Worm (Caenorhabditis elegans) whole organism, L3 larva: ENCODE measurements around the gene col-119.
A peak's percentile ranks its signal among the peaks of the same experiment; 100 is the strongest.

Experiments used
- ama-1 ChIP-seq: fragments of 150-350 bp; optimal IDR thresholded peaks from 2 replicates; lab custom pipeline; 2018
- ceh-16 ChIP-seq: sonication (generic microtip); optimal IDR thresholded peaks from 2 replicates; lab custom pipeline; 2017; ENCODE audit warnings: missing biosample characterization, missing genetic modification characterization
- ceh-9 ChIP-seq: sonication (generic microtip); optimal IDR thresholded peaks from 2 replicates; lab custom pipeline; 2018; ENCODE audit warnings: missing biosample characterization, missing genetic modification characterization
- daf-12 ChIP-seq: fragments of 150-350 bp; optimal IDR thresholded peaks from 2 replicates; lab custom pipeline; 2014; ENCODE audit warnings: missing biosample characterization, missing genetic modification reagents, missing genetic modification characterization
- elt-1 ChIP-seq: fragments of 150-350 bp; optimal IDR thresholded peaks from 2 replicates; lab custom pipeline; 2014; ENCODE audit warnings: missing biosample characterization, missing genetic modification characterization
- elt-2 ChIP-seq: sonication (generic microtip); optimal IDR thresholded peaks from 2 replicates; lab custom pipeline; 2016; ENCODE audit warnings: missing genetic modification reagents, mild to moderate bottlenecking, missing genetic modification characterization, missing compliant biosample characterization
- elt-3 ChIP-seq, 3 experiments: fragments of 150-350 bp in 1 of 3; sonication (generic microtip) in 2 of 3; optimal IDR thresholded peaks; 2 replicates in 2 of 3; 4 replicates in 1 of 3; lab custom pipeline; 2014 to 2017; ENCODE audit warnings: missing biosample characterization in 3 of 3, missing genetic modification characterization in 3 of 3
- eor-1 ChIP-seq, 2 experiments: fragments of 150-350 bp; optimal IDR thresholded peaks; 2 replicates each; lab custom pipeline; 2014 to 2018; ENCODE audit warnings: missing biosample characterization in 2 of 2, missing genetic modification characterization in 2 of 2
- fkh-10 ChIP-seq: sonication (generic microtip); optimal IDR thresholded peaks from 2 replicates; lab custom pipeline; 2017; ENCODE audit warnings: missing biosample characterization, missing genetic modification reagents, missing genetic modification characterization
- fkh-2 ChIP-seq: fragments of 150-350 bp; optimal IDR thresholded peaks from 2 replicates; lab custom pipeline; 2014; ENCODE audit warnings: missing biosample characterization, missing genetic modification reagents, missing genetic modification characterization
- fos-1 ChIP-seq: fragments of 150-350 bp; optimal IDR thresholded peaks from 2 replicates; lab custom pipeline; 2014; ENCODE audit warnings: missing biosample characterization, missing genetic modification characterization
- hmg-11 ChIP-seq: sonication (generic microtip); optimal IDR thresholded peaks from 2 replicates; lab custom pipeline; 2016; ENCODE audit warnings: missing genetic modification characterization, missing compliant biosample characterization
- lin-15B ChIP-seq: fragments of 150-350 bp; optimal IDR thresholded peaks from 2 replicates; lab custom pipeline; 2014; ENCODE audit warnings: missing biosample characterization, missing genetic modification characterization
- lin-39 ChIP-seq: fragments of 150-350 bp; optimal IDR thresholded peaks from 2 replicates; lab custom pipeline; 2018; ENCODE audit warnings: missing biosample characterization, missing genetic modification reagents, missing genetic modification characterization
- lsy-12 ChIP-seq: sonication (generic microtip); optimal IDR thresholded peaks from 2 replicates; lab custom pipeline; 2016; ENCODE audit warnings: mild to moderate bottlenecking, missing genetic modification characterization, missing compliant biosample characterization
- mml-1 ChIP-seq: fragments of 150-350 bp; sonication (generic microtip); optimal IDR thresholded peaks from 3 replicates; lab custom pipeline; 2014; ENCODE audit warnings: missing biosample characterization, missing genetic modification characterization
- nfya-1 ChIP-seq: sonication (generic microtip); optimal IDR thresholded peaks from 2 replicates; lab custom pipeline; 2017; ENCODE audit warnings: missing genetic modification characterization, mild to moderate bottlenecking, missing compliant biosample characterization, antibody characterized with exemption, moderate library complexity; ENCODE audit not compliant: insufficient read depth
- nhr-12 ChIP-seq: fragments of 150-350 bp; optimal IDR thresholded peaks from 2 replicates; lab custom pipeline; 2014; ENCODE audit warnings: missing biosample characterization, missing genetic modification characterization
- nhr-28 ChIP-seq: fragments of 150-350 bp; optimal IDR thresholded peaks from 2 replicates; lab custom pipeline; 2014; ENCODE audit warnings: missing biosample characterization, missing genetic modification characterization
- nhr-67 ChIP-seq: fragments of 150-350 bp; optimal IDR thresholded peaks from 2 replicates; lab custom pipeline; 2014; ENCODE audit warnings: missing biosample characterization, missing genetic modification characterization
- nhr-76 ChIP-seq: fragments of 150-350 bp; sonication (generic microtip); optimal IDR thresholded peaks from 5 replicates; lab custom pipeline; 2014; ENCODE audit warnings: missing biosample characterization, missing genetic modification characterization
- nhr-77 ChIP-seq: fragments of 150-350 bp; optimal IDR thresholded peaks from 2 replicates; lab custom pipeline; 2014; ENCODE audit warnings: missing biosample characterization, missing genetic modification characterization
- pha-4 ChIP-seq: fragments of 150-350 bp; optimal IDR thresholded peaks from 2 replicates; lab custom pipeline; 2014; ENCODE audit warnings: missing biosample characterization, missing genetic modification reagents, missing genetic modification characterization
- pqm-1 ChIP-seq: fragments of 150-350 bp; optimal IDR thresholded peaks from 2 replicates; lab custom pipeline; 2017; ENCODE audit warnings: missing biosample characterization, missing genetic modification characterization, inconsistent platforms
- sea-2 ChIP-seq: fragments of 150-350 bp; sonication (generic microtip); optimal IDR thresholded peaks from 4 replicates; lab custom pipeline; 2014; ENCODE audit warnings: missing biosample characterization, missing genetic modification reagents, missing genetic modification characterization
- skn-1 ChIP-seq: fragments of 150-350 bp; optimal IDR thresholded peaks from 2 replicates; lab custom pipeline; 2014; ENCODE audit warnings: missing biosample characterization, missing genetic modification characterization
- snpc-4 ChIP-seq: fragments of 150-350 bp; optimal IDR thresholded peaks from 2 replicates; lab custom pipeline; 2014; ENCODE audit warnings: missing biosample characterization, missing genetic modification characterization
- tbx-2 ChIP-seq: sonication (generic microtip); optimal IDR thresholded peaks from 2 replicates; lab custom pipeline; 2016; ENCODE audit warnings: mild to moderate bottlenecking, missing genetic modification characterization, missing compliant biosample characterization
- unc-39 ChIP-seq: sonication (generic microtip); optimal IDR thresholded peaks from 4 replicates; lab custom pipeline; 2017; ENCODE audit warnings: missing biosample characterization, missing genetic modification characterization
- unc-62 ChIP-seq: fragments of 150-350 bp; sonication (generic microtip); optimal IDR thresholded peaks from 4 replicates; lab custom pipeline; 2014; ENCODE audit warnings: missing biosample characterization, missing genetic modification reagents, missing genetic modification characterization
- zag-1 ChIP-seq: fragments of 150-350 bp; optimal IDR thresholded peaks from 2 replicates; lab custom pipeline; 2014; ENCODE audit warnings: missing biosample characterization, missing genetic modification characterization
- ztf-11 ChIP-seq: fragments of 150-350 bp; optimal IDR thresholded peaks from 2 replicates; lab custom pipeline; 2014; ENCODE audit warnings: missing biosample characterization, missing genetic modification characterization
- ztf-4 ChIP-seq: fragments of 150-350 bp; optimal IDR thresholded peaks from 2 replicates; lab custom pipeline; 2014; ENCODE audit warnings: missing biosample characterization, missing genetic modification characterization

The col-119 gene

ce11 chrIV:9005310-9005709 is 25.7 kb upstream of the col-119 start, which contains the start of gene unc-129:
Gene unc-129, minus strand, starts transcription at chrIV:9005410.
- TF ChIP-seq fos-1 (tag; lab: Kevin White, UChicago) = no peak
- no peak for TF ChIP-seq mml-1 (tag; lab: Kevin White, UChicago)
- TF ChIP-seq lsy-12 (tag; lab: Kevin White, UChicago) = no peak
- TF ChIP-seq tbx-2 (tag; lab: Kevin White, UChicago) = no peak
- TF ChIP-seq daf-12 (tag; lab: Kevin White, UChicago) = no peak
- TF ChIP-seq ama-1 (lab: Kevin White, UChicago) = no peak
- TF ChIP-seq eor-1 (tag; optimal IDR thresholded peaks at IDR 0.05; lab: Kevin White, UChicago) = no peak
- TF ChIP-seq sea-2 (GFP tag; lab: Kevin White, UChicago) = no peak
- TF ChIP-seq nhr-76 = no peak
- no peak for TF ChIP-seq snpc-4
- TF ChIP-seq ceh-9 = no peak
- TF ChIP-seq pqm-1 (tag; lab: Kevin White, UChicago) = no peak
- TF ChIP-seq, all 47 proteins: peak for 0

ce11 chrIV:9002636-9003035 is 23.0 kb upstream of the col-119 start, which contains the start of gene C53D6.8:
Gene C53D6.8, minus strand, starts transcription at chrIV:9002736.
- TF ChIP-seq ztf-11 (tag; lab: Kevin White, UChicago) (no peak), nhr-67 (tag; lab: Kevin White, UChicago) (no peak)

- no peak for TF ChIP-seq nfya-1
- no peak for TF ChIP-seq ceh-9
- TF ChIP-seq nhr-76 = no peak
Observed at ce11 chrIV:9001184-9001583, 21.6 kb upstream of the col-119 start.

DNA sequence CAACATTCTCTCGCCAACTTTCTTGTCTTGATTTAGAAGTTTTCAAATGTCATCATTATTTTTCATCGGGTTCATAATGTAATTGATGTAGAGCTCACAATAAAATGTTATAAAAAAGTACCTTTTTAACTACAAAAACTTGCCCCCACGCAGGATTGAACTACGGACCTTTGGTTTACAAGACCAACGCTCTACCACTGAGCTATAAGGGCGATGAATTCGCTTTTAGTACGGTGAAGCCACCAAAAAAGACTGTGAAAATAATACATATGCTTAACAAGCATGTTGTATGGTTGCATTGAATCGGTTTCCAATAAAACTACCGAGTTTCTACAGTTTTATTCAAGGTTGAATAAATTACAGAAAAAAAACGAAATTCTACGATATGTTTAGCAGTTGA is 21.1 kb upstream of the col-119 start:
- TF ChIP-seq snpc-4 (no peak), lsy-12 (tag; lab: Kevin White, UChicago) (no peak), lin-15B (no peak), nhr-76 (no peak), nhr-28 (no peak), ceh-9 (no peak)

DNA sequence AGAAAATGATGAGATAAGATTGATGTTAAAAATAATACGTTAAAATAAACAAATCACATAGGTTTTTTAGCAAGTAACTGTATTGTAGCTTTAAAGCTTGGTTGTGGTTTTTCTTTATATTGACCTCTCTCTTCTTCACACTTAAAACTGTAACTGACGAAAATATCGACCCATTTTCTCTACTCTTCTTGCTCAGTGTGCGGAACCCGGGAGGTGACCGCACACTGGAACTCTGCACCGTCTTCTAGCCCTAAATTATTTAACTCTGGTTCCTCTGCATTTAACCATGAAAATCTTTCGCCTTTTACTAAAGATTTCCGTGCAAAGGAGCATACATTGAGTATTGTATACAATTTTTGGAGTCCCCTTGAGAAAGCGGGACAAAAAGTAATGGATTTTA is 14.9 kb upstream of the col-119 start:
- no peak for TF ChIP-seq daf-12 (tag; lab: Kevin White, UChicago)
- TF ChIP-seq ceh-9 = no peak
- no peak for TF ChIP-seq zag-1 (tag; lab: Kevin White, UChicago)
- no peak for TF ChIP-seq pha-4

DNA sequence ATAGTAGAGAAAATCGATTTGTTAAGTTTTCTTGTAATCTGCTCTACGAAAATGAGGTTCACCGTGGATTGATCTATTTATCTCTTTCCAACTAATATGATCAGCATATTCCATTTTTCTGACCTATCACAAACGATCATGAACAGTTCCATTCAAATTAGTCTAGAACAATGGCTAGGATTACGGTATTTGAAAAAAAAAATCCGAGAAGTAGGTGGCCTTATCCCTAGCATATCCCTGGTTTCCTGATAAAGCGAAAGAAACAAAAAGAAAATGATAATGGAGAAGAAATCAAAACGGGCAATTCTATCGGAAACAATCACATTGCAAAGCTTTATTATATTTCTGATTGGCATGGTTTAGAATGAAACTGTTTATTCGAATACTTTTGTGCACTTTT is 13.2 kb upstream of the col-119 start, which contains the start of gene mltn-12:
Gene mltn-12, plus strand, starts transcription at position 301 of the 400 bp plus-strand sequence.
- TF ChIP-seq nhr-67 (tag; lab: Kevin White, UChicago) (no peak), hmg-11 (tag; lab: Kevin White, UChicago) (no peak), elt-3 (tag; optimal IDR thresholded peaks at IDR 0.05; lab: Kevin White, UChicago) (no peak), lin-39 (tag; lab: Kevin White, UChicago) (no peak), skn-1 (no peak), nhr-12 (tag; lab: Kevin White, UChicago) (no peak), elt-2 (tag; lab: Kevin White, UChicago) (no peak), nhr-77 (tag; lab: Kevin White, UChicago) (no peak), elt-1 (tag; lab: Kevin White, UChicago) (no peak), fkh-10 (GFP tag; lab: Kevin White, UChicago) (no peak), nfya-1 (no peak)

DNA sequence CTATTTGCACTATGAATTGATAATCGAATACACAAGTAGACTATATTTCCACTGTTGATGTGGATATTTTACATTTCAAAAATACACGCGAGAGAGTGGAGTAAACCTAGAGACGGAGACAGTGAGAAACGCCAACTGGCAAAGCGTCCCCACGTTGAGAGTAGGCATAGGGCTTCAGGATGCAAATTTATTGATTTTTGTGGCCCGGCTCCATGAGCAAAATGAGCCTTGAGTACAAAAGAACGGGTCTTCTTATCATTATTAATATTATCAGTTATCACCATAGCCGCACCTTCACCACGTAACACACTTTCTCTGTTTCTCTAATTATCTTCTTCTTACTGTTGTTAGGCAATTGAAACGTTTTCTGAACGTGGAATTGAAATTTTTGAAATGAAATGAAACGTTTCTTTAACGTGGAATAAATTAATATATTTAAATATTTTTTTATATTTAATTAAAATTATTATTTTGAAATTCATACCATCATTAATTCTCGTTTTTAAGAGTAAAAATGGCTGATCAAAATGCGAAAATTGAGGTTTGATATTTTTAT is 7.2 kb upstream of the col-119 start, which contains the start of gene bre-1:
Gene bre-1, plus strand, starts transcription at position 506 of the 556 bp plus-strand sequence.
- TF ChIP-seq pha-4 (no peak), ceh-9 (no peak), tbx-2 (tag; lab: Kevin White, UChicago) (no peak), skn-1 (no peak), fkh-2 (tag; lab: Kevin White, UChicago) (no peak), elt-1 (tag; lab: Kevin White, UChicago) (no peak), ztf-4 (tag; lab: Kevin White, UChicago) (no peak), eor-1 (tag; optimal IDR thresholded peaks at IDR 0.05; lab: Kevin White, UChicago) (no peak), ceh-16 (tag; lab: Kevin White, UChicago) (no peak), unc-62 (GFP tag; lab: Kevin White, UChicago) (no peak), nfya-1 (peak; percentile 23), ztf-11 (tag; lab: Kevin White, UChicago) (no peak), snpc-4 (no peak), ama-1 (lab: Kevin White, UChicago) (no peak), unc-39 (tag; lab: Kevin White, UChicago) (no peak), lin-15B (no peak), zag-1 (tag; lab: Kevin White, UChicago) (no peak), elt-2 (tag; lab: Kevin White, UChicago) (peak; percentile 74), hmg-11 (tag; lab: Kevin White, UChicago) (peak; percentile 63)
- TF ChIP-seq, all 47 proteins: peak for 3
